Fruit fly (Drosophila melanogaster) whole organism: ENCODE results near the gene CG15715.

ENCODE experiments used
- CG8478 ChIP-seq: fragments of >200 bp; optimal IDR thresholded peaks from 2 replicates; lab custom pipeline; 2018; ENCODE audit warnings: inconsistent platforms
- EcR ChIP-seq, 2 experiments: fragments of >200 bp; optimal IDR thresholded peaks; 2 replicates each; lab custom pipeline; 2017; ENCODE audit warnings: missing biosample characterization in 2 of 2, missing genetic modification characterization in 2 of 2, missing genetic modification reagents in 2 of 2
- pan ChIP-seq: fragments of >200 bp; optimal IDR thresholded peaks from 2 replicates; lab custom pipeline; 2017
- psq ChIP-seq: fragments of >200 bp; optimal IDR thresholded peaks from 2 replicates; lab custom pipeline; 2017
- usp ChIP-seq: fragments of >200 bp; optimal IDR thresholded peaks from 2 replicates; lab custom pipeline; 2017; ENCODE audit warnings: missing biosample characterization, missing genetic modification characterization, mixed read lengths

dm6 chr3L:15809185-15809584 lies 28.1 kb downstream of the CG15715 start, which contains the start of gene CG13445:
- no peak for TF ChIP-seq usp (GFP tag; lab: Kevin White, UChicago)
- no peak for TF ChIP-seq psq (lab: Kevin White, UChicago)
- no peak for TF ChIP-seq pan (lab: Kevin White, UChicago)
- no peak for TF ChIP-seq CG8478 (lab: Kevin White, UChicago)
- no peak for TF ChIP-seq EcR (GFP tag; optimal IDR thresholded peaks at IDR 0.05; lab: Kevin White, UChicago)
